Fruit fly (Drosophila melanogaster): ENCODE measurements around the gene ifc.

Gene ifc

DNA sequence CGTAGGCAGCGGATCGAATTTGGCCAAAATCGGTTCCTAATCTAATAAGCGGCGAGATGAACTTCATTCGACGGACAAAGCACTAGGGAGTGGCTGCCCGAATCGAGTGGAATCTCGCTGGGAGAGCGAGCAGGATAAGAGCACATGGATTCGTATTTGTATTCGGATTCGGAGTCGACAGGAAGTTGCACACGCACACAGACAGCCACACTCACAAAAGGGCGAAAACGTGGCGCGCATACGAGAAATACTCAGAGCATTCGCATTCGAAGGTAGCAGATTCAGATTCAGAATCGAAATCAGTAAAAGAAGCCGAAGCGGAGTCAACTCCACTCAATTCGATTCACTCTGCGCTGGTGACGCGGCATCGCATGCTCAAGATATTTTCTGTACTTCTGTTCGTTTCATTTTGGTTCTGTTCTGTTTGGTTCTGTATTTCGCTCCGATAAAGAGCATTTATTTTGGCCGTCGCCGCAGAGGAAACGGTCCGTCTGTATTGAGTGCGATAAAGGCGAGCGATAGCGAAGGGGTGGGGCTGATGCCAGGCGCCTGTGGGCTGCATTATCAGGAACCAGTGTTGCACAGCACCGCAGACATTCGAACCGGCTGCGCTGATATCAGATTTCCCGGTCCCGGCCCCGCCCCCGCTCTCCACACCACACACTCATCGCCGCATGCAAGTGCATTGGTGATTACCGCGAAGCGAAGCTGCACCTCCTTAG, 7.7 kb upstream of the ifc start (continued):
- no peak for TF ChIP-seq BtbVII (GFP tag; optimal IDR thresholded peaks at IDR 0.05)
- TF ChIP-seq knrl (GFP tag; IDR thresholded peaks at IDR 0.05; ENCODE audit: partially characterized antibody): no peak
- no peak for TF ChIP-seq Gsc (GFP tag; IDR thresholded peaks at IDR 0.05)
- TF ChIP-seq CG34422 (GFP tag; IDR thresholded peaks at IDR 0.05): no peak
- no peak for TF ChIP-seq CG32772 (GFP tag; IDR thresholded peaks at IDR 0.05)
- no peak for TF ChIP-seq Oaz (GFP tag; IDR thresholded peaks at IDR 0.05)
- TF ChIP-seq CG15514 (GFP tag; optimal IDR thresholded peaks at IDR 0.05): peak; percentile 11
- TF ChIP-seq fu2 (GFP tag; optimal IDR thresholded peaks at IDR 0.05): no peak
- TF ChIP-seq CG17359 (tag; optimal IDR thresholded peaks at IDR 0.05): no peak
- no peak for TF ChIP-seq CG31388 (GFP tag; optimal IDR thresholded peaks at IDR 0.05)
- TF ChIP-seq jigr1 (GFP tag; IDR thresholded peaks at IDR 0.05): no peak
- no peak for TF ChIP-seq trem (tag; optimal IDR thresholded peaks at IDR 0.05)
- TF ChIP-seq CG18011 (GFP tag; optimal IDR thresholded peaks at IDR 0.05): no peak
- no peak for TF ChIP-seq CkIIα-i1 (GFP tag; IDR thresholded peaks at IDR 0.05)
- no peak for TF ChIP-seq otp (GFP tag; IDR thresholded peaks at IDR 0.05)
- TF ChIP-seq CG11696 (GFP tag; IDR thresholded peaks at IDR 0.05): no peak
- no peak for TF ChIP-seq kah (GFP tag; optimal IDR thresholded peaks at IDR 0.05)
- no peak for TF ChIP-seq CG6254 (GFP tag; optimal IDR thresholded peaks at IDR 0.05)
- TF ChIP-seq pho (GFP tag; optimal IDR thresholded peaks at IDR 0.05): no peak
- no peak for TF ChIP-seq CrebB (tag; optimal IDR thresholded peaks at IDR 0.05)
- no peak for TF ChIP-seq NC2β (GFP tag; optimal IDR thresholded peaks at IDR 0.05)
- peak; percentile 56 for TF ChIP-seq sens (GFP tag)
- TF ChIP-seq CG5245 (GFP tag; optimal IDR thresholded peaks at IDR 0.05): no peak
- no peak for TF ChIP-seq ab (GFP tag; optimal IDR thresholded peaks at IDR 0.05)
- peak; percentile 71 for TF ChIP-seq pros (GFP tag; optimal IDR thresholded peaks at IDR 0.05)
- no peak for TF ChIP-seq Dp (GFP tag; optimal IDR thresholded peaks at IDR 0.05)
- peak; percentile 30 for TF ChIP-seq nom (GFP tag; optimal IDR thresholded peaks at IDR 0.05)
- no peak for TF ChIP-seq PHDP (tag; optimal IDR thresholded peaks at IDR 0.05)
- no peak for TF ChIP-seq sim (GFP tag; IDR thresholded peaks at IDR 0.05)
- no peak for TF ChIP-seq CG2116 (GFP tag; optimal IDR thresholded peaks at IDR 0.05)
- no peak for TF ChIP-seq CG30403 (GFP tag; optimal IDR thresholded peaks at IDR 0.05)
- no peak for TF ChIP-seq E2f2 (GFP tag; IDR thresholded peaks at IDR 0.05)
- no peak for TF ChIP-seq CG11093 (GFP tag; IDR thresholded peaks at IDR 0.05)
- TF ChIP-seq CG4617 (GFP tag; optimal IDR thresholded peaks at IDR 0.05; ENCODE audit: borderline replicate concordance): no peak
- TF ChIP-seq pnt (GFP tag; optimal IDR thresholded peaks at IDR 0.05): no peak
- TF ChIP-seq CG10979 (tag; optimal IDR thresholded peaks at IDR 0.05): no peak
- no peak for TF ChIP-seq CG7556 (GFP tag; optimal IDR thresholded peaks at IDR 0.05)
- no peak for TF ChIP-seq slp2 (GFP tag; optimal IDR thresholded peaks at IDR 0.05)
- TF ChIP-seq Antp (GFP tag; optimal IDR thresholded peaks at IDR 0.05): no peak
- no peak for TF ChIP-seq CG30431 (GFP tag; optimal IDR thresholded peaks at IDR 0.05)
- no peak for TF ChIP-seq BEAF-32 (GFP tag; optimal IDR thresholded peaks at IDR 0.05)
- no peak for TF ChIP-seq dan (GFP tag; IDR thresholded peaks at IDR 0.05)
- no peak for TF ChIP-seq CG4424 (GFP tag; optimal IDR thresholded peaks at IDR 0.05)
- no peak for TF ChIP-seq gsb-n (tag; optimal IDR thresholded peaks at IDR 0.05)
- TF ChIP-seq B-H2 (GFP tag; optimal IDR thresholded peaks at IDR 0.05): no peak
- no peak for TF ChIP-seq HLH4C (GFP tag; IDR thresholded peaks at IDR 0.05; ENCODE audit: partially characterized antibody)
- TF ChIP-seq CG11398 (GFP tag; optimal IDR thresholded peaks at IDR 0.05): no peak
- no peak for TF ChIP-seq H15 (GFP tag; IDR thresholded peaks at IDR 0.05)
- no peak for TF ChIP-seq E2f1 (GFP tag; IDR thresholded peaks at IDR 0.05)
- no peak for TF ChIP-seq CG15011 (GFP tag; optimal IDR thresholded peaks at IDR 0.05)
- peak; percentile 35 for TF ChIP-seq Fer1 (GFP tag; optimal IDR thresholded peaks at IDR 0.05)

Data from whole organism, embryonic.